Fruit fly (Drosophila melanogaster) whole organism: Measurements from ENCODE around the gene Sumo.

Source experiments
- CG8478 ChIP-seq: fragments of >200 bp; optimal IDR thresholded peaks from 2 replicates; lab custom pipeline; 2018; ENCODE audit warnings: inconsistent platforms
- Dll ChIP-seq: fragments of >200 bp; optimal IDR thresholded peaks from 2 replicates; lab custom pipeline; 2017
- EcR ChIP-seq, 2 experiments: fragments of >200 bp; optimal IDR thresholded peaks; 2 replicates each; lab custom pipeline; 2017; ENCODE audit warnings: missing biosample characterization in 2 of 2, missing genetic modification characterization in 2 of 2, missing genetic modification reagents in 2 of 2
- pan ChIP-seq: fragments of >200 bp; optimal IDR thresholded peaks from 2 replicates; lab custom pipeline; 2017
- psq ChIP-seq: fragments of >200 bp; optimal IDR thresholded peaks from 2 replicates; lab custom pipeline; 2017
- usp ChIP-seq: fragments of >200 bp; optimal IDR thresholded peaks from 2 replicates; lab custom pipeline; 2017; ENCODE audit warnings: missing biosample characterization, missing genetic modification characterization, mixed read lengths

The Sumo gene

dm6 chr2L:6970813-6971212 is 3.4 kb upstream of the Sumo start:
- TF ChIP-seq psq = no peak
- TF ChIP-seq Dll (lab: Kevin White, UChicago) = no peak
- no peak for TF ChIP-seq CG8478
- TF ChIP-seq pan (lab: Kevin White, UChicago) = no peak
- no peak for TF ChIP-seq usp
- no peak for TF ChIP-seq EcR (GFP tag; optimal IDR thresholded peaks at IDR 0.05; lab: Kevin White, UChicago)

- TF ChIP-seq EcR (GFP tag; optimal IDR thresholded peaks at IDR 0.05; lab: Kevin White, UChicago) (no peak), CG8478 (no peak), psq (no peak), usp (no peak), Dll (lab: Kevin White, UChicago) (no peak), pan (lab: Kevin White, UChicago) (peak; percentile 89)
Measured at dm6 chr2L:6968013-6968517, 621 bp upstream of the Sumo start.

DNA sequence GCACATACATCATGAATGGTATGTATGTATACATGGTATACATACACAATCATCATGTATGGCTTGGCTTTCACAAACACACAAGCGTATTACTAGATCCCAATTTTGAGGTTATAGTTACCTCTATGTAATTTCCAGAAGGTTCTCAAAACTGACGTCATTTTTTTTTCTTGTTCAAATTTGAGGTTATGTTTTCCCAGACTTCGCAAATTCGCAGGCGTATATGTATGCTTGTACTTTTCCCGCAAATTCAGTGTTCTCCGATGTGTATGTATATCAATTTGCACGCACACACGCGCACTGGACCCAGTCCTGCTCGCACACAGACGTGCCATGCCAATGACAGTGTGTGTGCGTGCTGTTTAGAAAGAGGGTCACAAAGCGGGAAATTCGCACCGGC is 1.1 kb downstream of the Sumo start:
- TF ChIP-seq Dll (lab: Kevin White, UChicago) (no peak), CG8478 (no peak), pan (lab: Kevin White, UChicago) (no peak), EcR (GFP tag; optimal IDR thresholded peaks at IDR 0.05; lab: Kevin White, UChicago) (no peak), psq (no peak), usp (no peak)

- TF ChIP-seq Dll (lab: Kevin White, UChicago) (no peak), pan (lab: Kevin White, UChicago) (no peak), usp (no peak), CG8478 (no peak), psq (no peak), EcR (GFP tag; optimal IDR thresholded peaks at IDR 0.05; lab: Kevin White, UChicago) (no peak)
Measured at dm6 chr2L:6964632-6965031, 2.8 kb downstream of the Sumo start.

- TF ChIP-seq usp = no peak
- TF ChIP-seq CG8478 = no peak
- no peak for TF ChIP-seq pan (lab: Kevin White, UChicago)
- no peak for TF ChIP-seq Dll (lab: Kevin White, UChicago)
- TF ChIP-seq psq = no peak
- no peak for TF ChIP-seq EcR (GFP tag; optimal IDR thresholded peaks at IDR 0.05; lab: Kevin White, UChicago)
Measured at dm6 chr2L:6964022-6964434, 3.4 kb downstream of the Sumo start, which contains the start of the genes sip2 and Coprox. sip2 (minus strand) TSS chr2L:6964074. Coprox (plus strand) TSS chr2L:6964421.

- no peak for TF ChIP-seq usp
- TF ChIP-seq Dll (lab: Kevin White, UChicago) = no peak
- TF ChIP-seq EcR (GFP tag; optimal IDR thresholded peaks at IDR 0.05; lab: Kevin White, UChicago) = no peak
- TF ChIP-seq CG8478 = no peak
- no peak for TF ChIP-seq psq
- no peak for TF ChIP-seq pan (lab: Kevin White, UChicago)
Measured at dm6 chr2L:6960165-6960564, 7.3 kb downstream of the Sumo start, which contains the start of the genes Atac1 and Hmgcl. Atac1 (minus strand) TSS chr2L:6960328. Hmgcl (plus strand) TSS chr2L:6960377.

- TF ChIP-seq Dll (lab: Kevin White, UChicago) = no peak
- no peak for TF ChIP-seq pan (lab: Kevin White, UChicago)
- TF ChIP-seq CG8478 = no peak
- TF ChIP-seq usp = no peak
- TF ChIP-seq psq = no peak
- TF ChIP-seq EcR (GFP tag; optimal IDR thresholded peaks at IDR 0.05; lab: Kevin White, UChicago) = no peak
Measured at dm6 chr2L:6956725-6957124, 10.7 kb downstream of the Sumo start, which contains the start of the genes CG13775 and CG3430. CG13775 (minus strand) TSS chr2L:6956950. CG3430 (plus strand) TSS chr2L:6957008.

DNA sequence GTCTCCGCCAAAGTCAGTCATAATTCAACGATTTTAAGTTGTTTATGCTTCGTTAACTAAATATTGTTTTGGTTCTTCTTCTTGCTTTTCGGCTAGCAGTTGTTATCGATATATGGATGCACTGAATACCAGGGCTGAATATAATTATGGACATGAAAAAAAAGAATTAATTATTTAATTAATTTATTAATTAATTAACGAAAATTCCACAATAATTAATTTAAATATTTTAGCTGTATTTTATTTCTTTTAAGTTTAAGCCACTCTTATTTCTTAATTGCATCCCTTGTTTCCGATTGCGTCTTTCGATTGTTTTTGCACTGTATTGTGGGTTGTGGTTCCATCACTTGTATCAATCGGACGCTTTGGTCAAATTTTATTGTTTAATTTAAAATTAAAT is 17.3 kb downstream of the Sumo start, which contains the start of the genes Gas41 and SA1:
TSS of gene Gas41 (minus strand) at position 112 of the 400 bp plus-strand sequence.
TSS of gene SA1 (plus strand) at position 326 of the 400 bp plus-strand sequence.
- TF ChIP-seq Dll (lab: Kevin White, UChicago) = no peak
- no peak for TF ChIP-seq CG8478
- TF ChIP-seq EcR (GFP tag; optimal IDR thresholded peaks at IDR 0.05; lab: Kevin White, UChicago) = no peak
- no peak for TF ChIP-seq psq
- TF ChIP-seq pan (lab: Kevin White, UChicago) = no peak

dm6 chr2L:6948540-6948942 is 18.9 kb downstream of the Sumo start, which contains the start of gene ihog:
ihog (minus strand) TSS chr2L:6948808.
- TF ChIP-seq Dll (lab: Kevin White, UChicago) = no peak
- TF ChIP-seq CG8478 = no peak
- TF ChIP-seq pan (lab: Kevin White, UChicago) = no peak
- TF ChIP-seq EcR (GFP tag; optimal IDR thresholded peaks at IDR 0.05; lab: Kevin White, UChicago) = no peak
- TF ChIP-seq usp = no peak
- no peak for TF ChIP-seq psq

DNA sequence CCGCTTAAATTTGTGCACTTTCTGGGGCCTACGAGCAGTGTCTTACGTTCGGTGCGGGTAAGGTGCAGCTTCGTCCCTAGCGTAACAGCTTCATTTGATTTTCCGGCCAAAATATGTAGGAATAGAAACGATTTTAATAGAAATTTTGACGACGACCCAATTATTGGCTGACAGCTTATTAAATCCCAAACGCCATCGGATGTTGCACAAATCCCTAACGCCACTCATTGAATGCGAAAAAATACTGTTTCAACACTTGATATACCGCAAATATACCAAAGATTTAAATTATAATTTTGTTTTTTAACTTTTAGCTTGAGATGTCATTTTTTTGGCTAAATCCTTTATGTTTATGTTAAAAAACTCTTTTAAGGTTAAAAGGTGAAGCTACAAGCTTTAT is 22.4 kb downstream of the Sumo start, which contains the start of gene Fgop2:
TSS of gene Fgop2 (minus strand) at position 202 of the 400 bp plus-strand sequence.
- TF ChIP-seq Dll (lab: Kevin White, UChicago) = no peak
- no peak for TF ChIP-seq psq
- no peak for TF ChIP-seq CG8478
- no peak for TF ChIP-seq usp
- no peak for TF ChIP-seq EcR (GFP tag; optimal IDR thresholded peaks at IDR 0.05; lab: Kevin White, UChicago)
- no peak for TF ChIP-seq pan (lab: Kevin White, UChicago)

dm6 chr2L:6942714-6943113 is 24.7 kb downstream of the Sumo start, which contains the start of gene CG18304:
CG18304 (minus strand) TSS chr2L:6942814.
- TF ChIP-seq EcR (GFP tag; optimal IDR thresholded peaks at IDR 0.05; lab: Kevin White, UChicago) (no peak), pan (lab: Kevin White, UChicago) (no peak), psq (no peak), usp (no peak), CG8478 (no peak), Dll (lab: Kevin White, UChicago) (no peak)

DNA sequence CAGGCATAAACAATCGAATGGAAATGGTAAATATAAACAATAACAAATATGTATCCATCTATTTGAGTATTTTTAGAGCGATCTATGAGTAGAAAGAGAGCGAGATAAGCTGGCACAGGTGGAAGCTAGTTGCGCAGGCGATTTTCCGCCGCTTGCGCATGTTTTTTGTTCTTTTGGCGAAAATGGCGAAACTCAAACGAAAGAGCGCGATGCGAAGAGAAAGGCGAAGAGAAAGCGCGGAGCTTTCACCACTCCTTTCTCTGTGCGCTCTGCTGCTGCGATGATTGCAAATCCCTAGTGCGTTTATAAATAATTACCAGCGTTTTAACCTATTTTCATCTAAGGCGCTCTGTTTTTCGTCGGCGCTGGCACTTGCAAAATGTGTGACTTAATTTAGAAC is 25.7 kb downstream of the Sumo start:
- TF ChIP-seq psq (no peak), Dll (lab: Kevin White, UChicago) (no peak), pan (lab: Kevin White, UChicago) (no peak), usp (no peak), EcR (GFP tag; optimal IDR thresholded peaks at IDR 0.05; lab: Kevin White, UChicago) (no peak)

DNA sequence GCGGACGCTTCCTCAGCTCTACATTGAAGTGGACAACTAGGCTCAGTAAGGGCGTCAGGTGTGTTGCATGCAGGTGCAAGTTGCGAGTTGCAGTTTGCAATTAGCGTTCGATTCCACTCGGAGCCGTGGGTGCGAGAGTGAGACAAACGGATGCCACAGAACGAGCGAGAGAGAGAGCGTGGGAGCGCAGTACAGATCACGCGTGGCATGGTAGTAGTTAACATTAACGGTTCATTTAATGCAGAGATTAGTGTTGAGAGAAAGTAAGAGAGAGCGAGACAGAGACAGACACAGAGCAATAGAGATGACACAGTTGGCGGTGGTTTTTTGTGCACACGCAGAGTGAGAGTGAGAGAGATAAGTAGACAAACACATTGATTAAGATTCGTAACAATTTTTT is 27.7 kb downstream of the Sumo start:
- no peak for TF ChIP-seq psq
- TF ChIP-seq pan (lab: Kevin White, UChicago) = no peak
- no peak for TF ChIP-seq CG8478
- no peak for TF ChIP-seq EcR (GFP tag; optimal IDR thresholded peaks at IDR 0.05; lab: Kevin White, UChicago)
